Worm (Caenorhabditis elegans) whole organism, mixed stage, embryonic: Measurements from ENCODE around the gene nspg-14.

ENCODE experiments used
- ceh-39 ChIP-seq: fragments of 150-350 bp; optimal IDR thresholded peaks from 2 replicates; lab custom pipeline; 2014; ENCODE audit warnings: missing biosample characterization, missing genetic modification characterization
- lsy-2 ChIP-seq: fragments of 150-350 bp; optimal IDR thresholded peaks from 2 replicates; lab custom pipeline; 2014; ENCODE audit warnings: missing biosample characterization, missing genetic modification characterization
- snpc-4 ChIP-seq: fragments of 150-350 bp; optimal IDR thresholded peaks from 2 replicates; lab custom pipeline; 2014; ENCODE audit warnings: missing biosample characterization, missing genetic modification characterization
- unc-62 ChIP-seq: fragments of 150-350 bp; optimal IDR thresholded peaks from 2 replicates; lab custom pipeline; 2014; ENCODE audit warnings: missing biosample characterization, missing genetic modification reagents, missing genetic modification characterization

ce11 chrX:5248754-5249153 is 4.1 kb upstream of the nspg-14 start:
- TF ChIP-seq ceh-39 (tag; lab: Kevin White, UChicago) (no peak), snpc-4 (tag; lab: Kevin White, UChicago) (no peak), unc-62 (GFP tag; lab: Kevin White, UChicago) (no peak), lsy-2 (no peak)
